Worm (Caenorhabditis elegans) whole organism, L1 larva: ENCODE measurements around the gene str-244.

Experiments used
- alr-1 ChIP-seq: fragments of 200-800 bp; sonication (Bioruptor generic); optimal IDR thresholded peaks from 2 replicates; lab custom pipeline; 2018; ENCODE audit warnings: borderline replicate concordance, mild to moderate bottlenecking, missing genetic modification characterization, missing compliant biosample characterization
- blmp-1 ChIP-seq: fragments of 150-350 bp; optimal IDR thresholded peaks from 2 replicates; lab custom pipeline; 2014; ENCODE audit warnings: missing biosample characterization, missing genetic modification characterization
- hpl-2 ChIP-seq: fragments of 150-350 bp; optimal IDR thresholded peaks from 2 replicates; lab custom pipeline; 2014; ENCODE audit warnings: missing biosample characterization, missing genetic modification reagents, missing genetic modification characterization
- lin-35 ChIP-seq, 2 experiments: fragments of 150-350 bp; optimal IDR thresholded peaks; 2 replicates each; lab custom pipeline; 2014; ENCODE audit warnings: missing biosample characterization in 2 of 2, missing genetic modification characterization in 2 of 2, missing genetic modification reagents in 2 of 2
- nhr-12 ChIP-seq: sonication (generic microtip); optimal IDR thresholded peaks from 2 replicates; lab custom pipeline; 2017; ENCODE audit warnings: missing biosample characterization, missing genetic modification characterization
- nhr-28 ChIP-seq: fragments of 150-350 bp; optimal IDR thresholded peaks from 2 replicates; lab custom pipeline; 2014; ENCODE audit warnings: missing biosample characterization, missing genetic modification characterization
- nhr-76 ChIP-seq: sonication (generic microtip); optimal IDR thresholded peaks from 2 replicates; lab custom pipeline; 2017; ENCODE audit warnings: missing biosample characterization, missing genetic modification characterization
- snu-23 ChIP-seq: sonication (generic microtip); optimal IDR thresholded peaks from 2 replicates; lab custom pipeline; 2016; ENCODE audit warnings: missing genetic modification characterization, missing compliant biosample characterization

ce11 chrV:3040930-3041329 is 18.0 kb downstream of the str-244 start:
- TF ChIP-seq snu-23 (GFP tag; lab: Kevin White, UChicago) (no peak), lin-35 (GFP tag; optimal IDR thresholded peaks at IDR 0.05; lab: Kevin White, UChicago) (no peak), nhr-76 (tag; lab: Kevin White, UChicago) (no peak), hpl-2 (GFP tag; lab: Kevin White, UChicago) (no peak), nhr-28 (no peak), nhr-12 (no peak), blmp-1 (tag; lab: Kevin White, UChicago) (no peak), alr-1 (no peak)
